Fruit fly (Drosophila melanogaster): ENCODE data around the gene CG7110.
A peak's percentile ranks its signal among the peaks of the same experiment; 100 is the strongest.

Gene CG7110

dm6 chr2L:13370762-13371161 is 28.0 kb upstream of the CG7110 start, which contains the start of gene ND-B22 (continued):
- peak; percentile 15 for TF ChIP-seq Chrac-16 (GFP tag; optimal IDR thresholded peaks at IDR 0.05)
- TF ChIP-seq twi (tag; optimal IDR thresholded peaks at IDR 0.05) = peak; percentile 12
- TF ChIP-seq cato (GFP tag; optimal IDR thresholded peaks at IDR 0.05; ENCODE audit: borderline replicate concordance) = no peak
- TF ChIP-seq CG1602 (GFP tag; optimal IDR thresholded peaks at IDR 0.05) = peak; percentile 24
- no peak for TF ChIP-seq D (optimal IDR thresholded peaks at IDR 0.05)
- TF ChIP-seq D (GFP tag; optimal IDR thresholded peaks at IDR 0.05) = no peak
- TF ChIP-seq Max (GFP tag; optimal IDR thresholded peaks at IDR 0.05) = peak; percentile 30
- TF ChIP-seq CG13424 (tag; optimal IDR thresholded peaks at IDR 0.05) = no peak
- TF ChIP-seq CG6791 (GFP tag; IDR thresholded peaks at IDR 0.05; ENCODE audit: partially characterized antibody) = 0 out of 3 replicates have a peak, but pooled peaks have one; percentile 41
- peak; percentile 47 for TF ChIP-seq HHEX (GFP tag; optimal IDR thresholded peaks at IDR 0.05)
- TF ChIP-seq Sry-δ (GFP tag; optimal IDR thresholded peaks at IDR 0.05) = peak; percentile 10
- no peak for TF ChIP-seq seq (GFP tag; IDR thresholded peaks at IDR 0.05)
- no peak for TF ChIP-seq dmrt99B (tag; optimal IDR thresholded peaks at IDR 0.05)
- no peak for TF ChIP-seq C15 (GFP tag; IDR thresholded peaks at IDR 0.05)
- no peak for TF ChIP-seq CG11093 (GFP tag; IDR thresholded peaks at IDR 0.05)
- TF ChIP-seq tin (GFP tag; optimal IDR thresholded peaks at IDR 0.05) = peak; percentile 46
- no peak for TF ChIP-seq HmgD (GFP tag; optimal IDR thresholded peaks at IDR 0.05)
- TF ChIP-seq MTF-1 (GFP tag; optimal IDR thresholded peaks at IDR 0.05; ENCODE audit: borderline replicate concordance) = no peak
- TF ChIP-seq CG16779 (GFP tag; IDR thresholded peaks at IDR 0.05) = no peak
- no peak for TF ChIP-seq CG17568 (GFP tag; optimal IDR thresholded peaks at IDR 0.05)
- no peak for TF ChIP-seq org-1 (GFP tag; optimal IDR thresholded peaks at IDR 0.05)
- no peak for TF ChIP-seq CG12104 (GFP tag; optimal IDR thresholded peaks at IDR 0.05)
- no peak for TF ChIP-seq CG33557 (GFP tag; optimal IDR thresholded peaks at IDR 0.05)
- peak; percentile 42 for TF ChIP-seq CG14710 (tag; optimal IDR thresholded peaks at IDR 0.05)
- peak; percentile 19 for TF ChIP-seq Fer2 (tag; optimal IDR thresholded peaks at IDR 0.05)
- TF ChIP-seq CG18011 (GFP tag; optimal IDR thresholded peaks at IDR 0.05) = peak; percentile 17
- TF ChIP-seq zen (tag; optimal IDR thresholded peaks at IDR 0.05) = peak; percentile 12
- TF ChIP-seq CG11398 (GFP tag; optimal IDR thresholded peaks at IDR 0.05) = no peak
- TF ChIP-seq pb (GFP tag; optimal IDR thresholded peaks at IDR 0.05) = no peak
- peak; percentile 36; the same call in 1 of the 2 replicates for TF ChIP-seq Ptx1 (GFP tag; IDR thresholded peaks at IDR 0.05)
- no peak for TF ChIP-seq CG9215 (GFP tag; IDR thresholded peaks at IDR 0.05)
- TF ChIP-seq NfI (GFP tag; optimal IDR thresholded peaks at IDR 0.05) = peak; percentile 68
- no peak for TF ChIP-seq CG16815 (GFP tag; optimal IDR thresholded peaks at IDR 0.05)
- TF ChIP-seq CG6683 (GFP tag; optimal IDR thresholded peaks at IDR 0.05) = no peak
- no peak for TF ChIP-seq onecut (GFP tag; IDR thresholded peaks at IDR 0.05)
- TF ChIP-seq CG2712 (tag; optimal IDR thresholded peaks at IDR 0.05) = peak; percentile 42
- no peak for TF ChIP-seq gce (GFP tag; IDR thresholded peaks at IDR 0.05)
- no peak for TF ChIP-seq CG7745 (tag; optimal IDR thresholded peaks at IDR 0.05)
- peak; percentile 39 for TF ChIP-seq CG1233 (GFP tag; optimal IDR thresholded peaks at IDR 0.05)
- no peak for TF ChIP-seq ssp (GFP tag; IDR thresholded peaks at IDR 0.05)
- TF ChIP-seq Lpt (GFP tag; optimal IDR thresholded peaks at IDR 0.05) = no peak
- no peak for TF ChIP-seq CHES-1-like (GFP tag; optimal IDR thresholded peaks at IDR 0.05)
- no peak for TF ChIP-seq tgo (GFP tag; IDR thresholded peaks at IDR 0.05)
- peak; percentile 55 for TF ChIP-seq Xbp1 (GFP tag; optimal IDR thresholded peaks at IDR 0.05)
- peak; percentile 37 for TF ChIP-seq nom (GFP tag; optimal IDR thresholded peaks at IDR 0.05)
- TF ChIP-seq CG10274 (GFP tag; optimal IDR thresholded peaks at IDR 0.05) = no peak
- no peak for TF ChIP-seq salm (tag; optimal IDR thresholded peaks at IDR 0.05)
- no peak for TF ChIP-seq CG6689 (GFP tag; IDR thresholded peaks at IDR 0.05)
- peak; percentile 27 for TF ChIP-seq D19A (tag; optimal IDR thresholded peaks at IDR 0.05)
- TF ChIP-seq CG12659 (GFP tag; optimal IDR thresholded peaks at IDR 0.05) = peak; percentile 76
- TF ChIP-seq bowl (GFP tag; IDR thresholded peaks at IDR 0.05) = no peak
- TF ChIP-seq ac (GFP tag; optimal IDR thresholded peaks at IDR 0.05) = no peak
